Fruit fly (Drosophila melanogaster): ENCODE measurements around the gene Hmgcl.

DNA sequence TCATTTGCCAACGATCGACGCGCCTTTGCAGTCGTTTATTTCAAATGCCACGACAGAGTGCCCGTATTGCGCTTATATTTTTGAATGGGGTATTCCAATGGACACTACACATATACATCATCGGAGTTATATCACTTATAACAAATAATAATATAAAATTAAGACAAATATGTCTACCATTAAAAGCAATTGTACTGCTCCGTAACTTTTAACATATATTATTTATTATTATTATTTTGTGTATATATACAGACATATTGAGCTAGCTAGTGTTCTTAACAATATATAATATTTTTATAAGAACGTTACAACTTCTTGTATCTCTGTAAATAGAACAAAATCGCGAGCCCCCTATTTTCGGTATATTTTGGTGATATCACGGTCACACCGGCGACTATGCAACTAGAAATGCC is 3.9 kb downstream of the Hmgcl start, which contains the start of the genes sip2 and Coprox:
- peak; percentile 7 for TF ChIP-seq Mnt (GFP tag; optimal IDR thresholded peaks at IDR 0.05)
- peak; percentile 5 for TF ChIP-seq ovo (GFP tag; optimal IDR thresholded peaks at IDR 0.05)
- TF ChIP-seq tj (GFP tag; optimal IDR thresholded peaks at IDR 0.05) = peak; percentile 52
- no peak for TF ChIP-seq kay (GFP tag; ENCODE audit: borderline replicate concordance)
